Fruit fly (Drosophila melanogaster): Measurements from ENCODE around the gene CG34177.

CG34177 gene

dm6 chr2L:4440881-4441737 is 7.4 kb downstream of the CG34177 start, which contains the start of gene CG15431:
Gene CG15431 (minus strand): TSS chr2L:4441282.
- TF ChIP-seq CG10543 (GFP tag; optimal IDR thresholded peaks at IDR 0.05) = no peak
- TF ChIP-seq Scr (GFP tag; IDR thresholded peaks at IDR 0.05; ENCODE audit: partially characterized antibody) = no peak
- TF ChIP-seq CrebB (tag; optimal IDR thresholded peaks at IDR 0.05) = no peak
- 0 out of 3 replicates have a peak, but pooled peaks have one; percentile 50 for TF ChIP-seq Optix (GFP tag; IDR thresholded peaks at IDR 0.05)
- TF ChIP-seq CG12104 (GFP tag; optimal IDR thresholded peaks at IDR 0.05) = peak; percentile 29
- no peak for TF ChIP-seq pita (GFP tag; optimal IDR thresholded peaks at IDR 0.05)
- TF ChIP-seq CG13894 (tag; optimal IDR thresholded peaks at IDR 0.05) = peak; percentile 15
- peak; percentile 39 for TF ChIP-seq CG3847 (GFP tag; IDR thresholded peaks at IDR 0.05)
- TF ChIP-seq jumu (GFP tag; optimal IDR thresholded peaks at IDR 0.05) = no peak
- TF ChIP-seq sqz (GFP tag; optimal IDR thresholded peaks at IDR 0.05) = no peak
- TF ChIP-seq Hand (GFP tag; optimal IDR thresholded peaks at IDR 0.05) = peak; percentile 19
- TF ChIP-seq nmo (GFP tag; optimal IDR thresholded peaks at IDR 0.05) = peak; percentile 31
- TF ChIP-seq CG1024 (GFP tag; IDR thresholded peaks at IDR 0.05) = 0 out of 2 replicates have a peak, but pooled peaks have one; percentile 40
- TF ChIP-seq bab2 (GFP tag; optimal IDR thresholded peaks at IDR 0.05) = peak; percentile 33
- TF ChIP-seq klu (GFP tag; IDR thresholded peaks at IDR 0.05) = peak; percentile 57
- TF ChIP-seq CG10267 (tag; optimal IDR thresholded peaks at IDR 0.05) = peak; percentile 37
- peak; percentile 46; the same call in 2 of the 3 replicates for TF ChIP-seq Aef1 (GFP tag; IDR thresholded peaks at IDR 0.05)
- TF ChIP-seq CG7357 (GFP tag; IDR thresholded peaks at IDR 0.05) = no peak
- TF ChIP-seq CG3838 (GFP tag; optimal IDR thresholded peaks at IDR 0.05) = no peak
- TF ChIP-seq Eip74EF (GFP tag; optimal IDR thresholded peaks at IDR 0.05) = peak in 1 of 2 experiments; percentile 53
- TF ChIP-seq CG17912 (GFP tag; optimal IDR thresholded peaks at IDR 0.05) = no peak
- TF ChIP-seq pho (GFP tag; optimal IDR thresholded peaks at IDR 0.05) = peak; percentile 3
- TF ChIP-seq seq (GFP tag; IDR thresholded peaks at IDR 0.05) = peak; percentile 53; the same call in 1 of the 2 replicates
- TF ChIP-seq CG10462 (GFP tag; optimal IDR thresholded peaks at IDR 0.05) = no peak
- TF ChIP-seq D19B (GFP tag; optimal IDR thresholded peaks at IDR 0.05) = no peak
- peak; percentile 59; the same call in 1 of the 3 replicates for TF ChIP-seq CG3726 (GFP tag; IDR thresholded peaks at IDR 0.05)
- TF ChIP-seq CTCF (GFP tag; optimal IDR thresholded peaks at IDR 0.05) = no peak
- no peak for TF ChIP-seq NC2α (GFP tag; optimal IDR thresholded peaks at IDR 0.05)
- TF ChIP-seq CG6689 (GFP tag; IDR thresholded peaks at IDR 0.05) = 0 out of 2 replicates have a peak, but pooled peaks have one; percentile 29
- peak; percentile 53 for TF ChIP-seq Max (GFP tag; optimal IDR thresholded peaks at IDR 0.05)
- peak; percentile 32 for TF ChIP-seq salm (tag; optimal IDR thresholded peaks at IDR 0.05)
- TF ChIP-seq chif (GFP tag; optimal IDR thresholded peaks at IDR 0.05) = peak in 1 of 2 experiments; percentile 3
- TF ChIP-seq ATbp (GFP tag; optimal IDR thresholded peaks at IDR 0.05) = peak; percentile 67
- peak; percentile 61 for TF ChIP-seq grau (tag; optimal IDR thresholded peaks at IDR 0.05)
- TF ChIP-seq Taf1 (GFP tag; IDR thresholded peaks at IDR 0.05) = peak; percentile 46; the same call in 1 of the 2 replicates
- TF ChIP-seq gcm (GFP tag; optimal IDR thresholded peaks at IDR 0.05) = no peak
- no peak for TF ChIP-seq CG30431 (GFP tag; optimal IDR thresholded peaks at IDR 0.05)
- TF ChIP-seq Meics (GFP tag; optimal IDR thresholded peaks at IDR 0.05) = peak; percentile 77
- no peak for TF ChIP-seq crol (GFP tag; IDR thresholded peaks at IDR 0.05)
- peak; percentile 73 for TF ChIP-seq dmrt99B (tag; optimal IDR thresholded peaks at IDR 0.05)
- peak; percentile 58 for TF ChIP-seq CG32767 (GFP tag; IDR thresholded peaks at IDR 0.05)
- TF ChIP-seq Xrp1 (GFP tag; IDR thresholded peaks at IDR 0.05) = peak; percentile 57
- TF ChIP-seq CG4707 (GFP tag; optimal IDR thresholded peaks at IDR 0.05) = no peak
- no peak for TF ChIP-seq CG4730 (GFP tag; IDR thresholded peaks at IDR 0.05)
- peak; percentile 41 for TF ChIP-seq Mad (GFP tag; optimal IDR thresholded peaks at IDR 0.05)
- TF ChIP-seq CG10979 (tag; optimal IDR thresholded peaks at IDR 0.05) = peak; percentile 28
- TF ChIP-seq Ets65A (GFP tag) = peak; percentile 71
- TF ChIP-seq p53 (GFP tag; optimal IDR thresholded peaks at IDR 0.05) = no peak
- TF ChIP-seq CG11560 (tag; IDR thresholded peaks at IDR 0.05) = 0 out of 3 replicates have a peak, but pooled peaks have one; percentile 51

All from whole organism, embryonic.